Fruit fly (Drosophila melanogaster) Kc167 (cell line): ENCODE data around the gene CG14298.

Experiments
- Myc ChIP-seq: fragments of >200 bp; optimal IDR thresholded peaks from 2 replicates; lab custom pipeline; 2017; ENCODE audit warnings: missing external identifiers
- Sin3A ChIP-seq: fragments of >200 bp; optimal IDR thresholded peaks from 2 replicates; lab custom pipeline; 2018; ENCODE audit warnings: missing external identifiers
- h ChIP-seq: fragments of >200 bp; optimal IDR thresholded peaks from 3 replicates; lab custom pipeline; 2018; ENCODE audit warnings: missing external identifiers
- psq ChIP-seq: fragments of >200 bp; optimal IDR thresholded peaks from 2 replicates; lab custom pipeline; 2017; ENCODE audit warnings: missing external identifiers
- ttk ChIP-seq: sonication (Bioruptor generic); optimal IDR thresholded peaks from 2 replicates; lab custom pipeline; 2017; ENCODE audit warnings: missing external identifiers

DNA sequence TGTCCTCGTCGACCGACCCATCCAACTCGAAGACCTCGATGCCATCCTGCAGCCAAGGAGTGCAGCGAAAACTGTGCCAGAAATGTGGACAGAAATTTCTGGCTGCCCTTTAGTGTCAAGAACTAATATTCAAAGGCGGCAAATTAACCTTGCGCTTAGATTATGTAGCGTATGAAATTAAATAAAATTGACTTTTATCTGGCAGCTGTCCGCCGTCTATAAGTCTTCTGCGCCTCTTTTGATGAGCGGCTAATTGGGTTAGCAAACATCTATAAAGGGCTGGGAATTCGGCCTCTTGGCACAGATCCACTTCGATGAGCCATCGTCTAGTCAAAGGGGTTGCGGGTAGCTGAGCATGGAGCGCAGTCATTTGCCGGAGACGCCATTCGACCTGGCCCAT is 23.8 kb downstream of the CG14298 start, which contains the start of gene Rh2:
- TF ChIP-seq ttk (no peak), h (lab: Kevin White, UChicago) (no peak), psq (lab: Kevin White, UChicago) (no peak), Myc (no peak), Sin3A (lab: Kevin White, UChicago) (no peak)
